Worm (Caenorhabditis elegans) whole organism, late embryonic: Measurements from ENCODE around the gene act-4.

Experiments used
- C08G9.2 ChIP-seq: sonication (generic microtip); optimal IDR thresholded peaks from 2 replicates; lab custom pipeline; 2016; ENCODE audit warnings: mild to moderate bottlenecking, missing genetic modification characterization, moderate library complexity, missing compliant biosample characterization
- F13H6.1 ChIP-seq: sonication (generic microtip); optimal IDR thresholded peaks from 2 replicates; lab custom pipeline; 2016; ENCODE audit warnings: missing genetic modification characterization, missing compliant biosample characterization
- K02D7.2 ChIP-seq: sonication (generic microtip); optimal IDR thresholded peaks from 2 replicates; lab custom pipeline; 2017; ENCODE audit warnings: mild to moderate bottlenecking, missing genetic modification characterization, missing compliant biosample characterization
- ahr-1 ChIP-seq: sonication (generic microtip); optimal IDR thresholded peaks from 2 replicates; lab custom pipeline; 2016; ENCODE audit warnings: missing genetic modification characterization, missing compliant biosample characterization
- ama-1 ChIP-seq: fragments of 150-350 bp; optimal IDR thresholded peaks from 2 replicates; lab custom pipeline; 2014
- ceh-24 ChIP-seq: sonication (generic microtip); optimal IDR thresholded peaks from 2 replicates; lab custom pipeline; 2016; ENCODE audit warnings: mild to moderate bottlenecking, missing genetic modification characterization, missing compliant biosample characterization
- ceh-30 ChIP-seq: fragments of 150-350 bp; optimal IDR thresholded peaks from 2 replicates; lab custom pipeline; 2014; ENCODE audit warnings: missing biosample characterization, missing genetic modification characterization
- ceh-31 ChIP-seq: sonication (generic microtip); optimal IDR thresholded peaks from 2 replicates; lab custom pipeline; 2016; ENCODE audit warnings: missing genetic modification characterization, missing compliant biosample characterization
- ceh-34 ChIP-seq: sonication (generic microtip); optimal IDR thresholded peaks from 2 replicates; lab custom pipeline; 2016; ENCODE audit warnings: mild to moderate bottlenecking, missing genetic modification characterization, missing compliant biosample characterization
- ceh-9 ChIP-seq: sonication (generic microtip); optimal IDR thresholded peaks from 2 replicates; lab custom pipeline; 2016; ENCODE audit warnings: mild to moderate bottlenecking, missing genetic modification characterization, inconsistent platforms, missing compliant biosample characterization
- che-1 ChIP-seq: sonication (generic microtip); optimal IDR thresholded peaks from 2 replicates; lab custom pipeline; 2016; ENCODE audit warnings: mild to moderate bottlenecking, missing genetic modification characterization, missing compliant biosample characterization
- dmd-4 ChIP-seq: sonication (generic microtip); optimal IDR thresholded peaks from 2 replicates; lab custom pipeline; 2016; ENCODE audit warnings: borderline replicate concordance, missing genetic modification characterization, missing compliant biosample characterization
- dve-1 ChIP-seq: sonication (generic microtip); optimal IDR thresholded peaks from 2 replicates; lab custom pipeline; 2017; ENCODE audit warnings: antibody characterized with exemption, mild to moderate bottlenecking, missing genetic modification characterization, missing compliant biosample characterization
- elt-2 ChIP-seq: sonication (generic microtip); optimal IDR thresholded peaks from 2 replicates; lab custom pipeline; 2016; ENCODE audit warnings: missing genetic modification reagents, missing genetic modification characterization, missing compliant biosample characterization
- ets-4 ChIP-seq: sonication (generic microtip); optimal IDR thresholded peaks from 2 replicates; lab custom pipeline; 2016; ENCODE audit warnings: missing genetic modification characterization, missing compliant biosample characterization
- fax-1 ChIP-seq: sonication (generic microtip); optimal IDR thresholded peaks from 2 replicates; lab custom pipeline; 2016; ENCODE audit warnings: missing genotype, missing genetic modification characterization, missing compliant biosample characterization
- fkh-10 ChIP-seq: fragments of 150-350 bp; optimal IDR thresholded peaks from 2 replicates; lab custom pipeline; 2014; ENCODE audit warnings: missing biosample characterization, missing genetic modification reagents, missing genetic modification characterization
- gmeb-2 ChIP-seq: sonication (generic microtip); optimal IDR thresholded peaks from 2 replicates; lab custom pipeline; 2016; ENCODE audit warnings: missing genetic modification characterization, inconsistent platforms, missing compliant biosample characterization
- hlh-30 ChIP-seq: sonication (generic microtip); optimal IDR thresholded peaks from 2 replicates; lab custom pipeline; 2017; ENCODE audit warnings: antibody characterized with exemption, missing genetic modification characterization, missing compliant biosample characterization; ENCODE audit not compliant: insufficient read depth
- hlh-6 ChIP-seq: sonication (generic microtip); optimal IDR thresholded peaks from 2 replicates; lab custom pipeline; 2016; ENCODE audit warnings: missing genotype, missing genetic modification characterization, missing compliant biosample characterization
- hlh-8 ChIP-seq: sonication (generic microtip); optimal IDR thresholded peaks from 2 replicates; lab custom pipeline; 2016; ENCODE audit warnings: missing genotype, missing genetic modification characterization, missing compliant biosample characterization
- lim-6 ChIP-seq: sonication (generic microtip); optimal IDR thresholded peaks from 2 replicates; lab custom pipeline; 2016; ENCODE audit warnings: missing genetic modification characterization, missing compliant biosample characterization
- lin-11 ChIP-seq: fragments of 200-800 bp; sonication (Bioruptor generic); optimal IDR thresholded peaks from 2 replicates; lab custom pipeline; 2018; ENCODE audit warnings: mild to moderate bottlenecking, missing genetic modification characterization, missing compliant biosample characterization
- madf-2 ChIP-seq: sonication (generic microtip); optimal IDR thresholded peaks from 2 replicates; lab custom pipeline; 2017; ENCODE audit warnings: missing genetic modification characterization, missing compliant biosample characterization
- mec-3 ChIP-seq: sonication (generic microtip); optimal IDR thresholded peaks from 2 replicates; lab custom pipeline; 2016; ENCODE audit warnings: borderline replicate concordance, missing genetic modification characterization, missing compliant biosample characterization
- nfya-1 ChIP-seq: sonication (generic microtip); optimal IDR thresholded peaks from 2 replicates; lab custom pipeline; 2017; ENCODE audit warnings: missing genetic modification characterization, mild to moderate bottlenecking, missing compliant biosample characterization, antibody characterized with exemption, moderate library complexity
- nhr-232 ChIP-seq: sonication (generic microtip); optimal IDR thresholded peaks from 2 replicates; lab custom pipeline; 2016; ENCODE audit warnings: missing genetic modification characterization, missing compliant biosample characterization
- pag-3 ChIP-seq: sonication (generic microtip); optimal IDR thresholded peaks from 2 replicates; lab custom pipeline; 2016; ENCODE audit warnings: missing compliant biosample characterization, missing genetic modification characterization, borderline replicate concordance
- pha-2 ChIP-seq: sonication (generic microtip); optimal IDR thresholded peaks from 2 replicates; lab custom pipeline; 2017; ENCODE audit warnings: mild to moderate bottlenecking, missing genetic modification characterization, missing compliant biosample characterization
- pha-4 ChIP-seq: fragments of 150-350 bp; optimal IDR thresholded peaks from 2 replicates; lab custom pipeline; 2018; ENCODE audit warnings: missing biosample characterization, missing genetic modification reagents, missing genetic modification characterization
- pqm-1 ChIP-seq: sonication (generic microtip); optimal IDR thresholded peaks from 2 replicates; lab custom pipeline; 2016; ENCODE audit warnings: missing genetic modification characterization, missing compliant biosample characterization
- pros-1 ChIP-seq: fragments of 150-350 bp; optimal IDR thresholded peaks from 2 replicates; lab custom pipeline; 2014; ENCODE audit warnings: missing biosample characterization, missing genetic modification reagents, missing genetic modification characterization
- rnt-1 ChIP-seq: sonication (generic microtip); optimal IDR thresholded peaks from 2 replicates; lab custom pipeline; 2016; ENCODE audit warnings: missing genetic modification characterization, missing compliant biosample characterization
- sdc-2 ChIP-seq: sonication (generic microtip); optimal IDR thresholded peaks from 2 replicates; lab custom pipeline; 2016; ENCODE audit warnings: missing genotype, missing genetic modification characterization, missing compliant biosample characterization
- sox-4 ChIP-seq: sonication (generic microtip); optimal IDR thresholded peaks from 2 replicates; lab custom pipeline; 2017; ENCODE audit warnings: mild to moderate bottlenecking, missing genetic modification characterization, inconsistent platforms, missing compliant biosample characterization
- syd-9 ChIP-seq: sonication (generic microtip); optimal IDR thresholded peaks from 2 replicates; lab custom pipeline; 2016; ENCODE audit warnings: mild to moderate bottlenecking, missing genetic modification characterization, moderate library complexity, missing compliant biosample characterization
- tbx-2 ChIP-seq: sonication (generic microtip); optimal IDR thresholded peaks from 2 replicates; lab custom pipeline; 2016; ENCODE audit warnings: missing genetic modification characterization, missing compliant biosample characterization
- tbx-7 ChIP-seq: sonication (generic microtip); optimal IDR thresholded peaks from 2 replicates; lab custom pipeline; 2016; ENCODE audit warnings: missing genotype, missing genetic modification characterization, missing compliant biosample characterization
- unc-3 ChIP-seq, 2 experiments: fragments of 200-800 bp in 1 of 2; sonication (Bioruptor generic) in 1 of 2; sonication (generic microtip) in 1 of 2; conservative IDR thresholded peaks in 1 of 2; optimal IDR thresholded peaks in 1 of 2; 2 replicates each; pipeline versions ENCODE4 v1.3.6 to Lab custom; 2016 to 2022; ENCODE audit warnings: missing compliant biosample characterization in 2 of 2, missing genetic modification characterization in 2 of 2, missing genetic modification reagents in 1 of 2
- unc-42 ChIP-seq: sonication (generic microtip); optimal IDR thresholded peaks from 2 replicates; lab custom pipeline; 2016; ENCODE audit warnings: missing genotype, missing genetic modification characterization, missing compliant biosample characterization
- unc-86 ChIP-seq: sonication (generic microtip); optimal IDR thresholded peaks from 2 replicates; lab custom pipeline; 2016; ENCODE audit warnings: missing genetic modification characterization, missing compliant biosample characterization
- zip-5 ChIP-seq: sonication (generic microtip); optimal IDR thresholded peaks from 2 replicates; lab custom pipeline; 2016; ENCODE audit warnings: missing genetic modification characterization, missing compliant biosample characterization
- ztf-16 ChIP-seq: sonication (generic microtip); optimal IDR thresholded peaks from 2 replicates; lab custom pipeline; 2017; ENCODE audit warnings: missing genetic modification characterization, missing compliant biosample characterization

act-4 gene

ce11 chrX:4992523-4992922 is 32.1 kb downstream of the act-4 start:
- TF ChIP-seq ets-4 (tag; lab: Kevin White, UChicago) (no peak), hlh-30 (tag; lab: Kevin White, UChicago) (no peak), sdc-2 (tag; lab: Kevin White, UChicago) (no peak), K02D7.2 (tag; lab: Kevin White, UChicago) (no peak), pqm-1 (tag; lab: Kevin White, UChicago) (no peak), zip-5 (tag; lab: Kevin White, UChicago) (no peak), unc-86 (no peak), pros-1 (tag; lab: Kevin White, UChicago) (no peak), mec-3 (no peak), ama-1 (no peak), ztf-16 (tag; lab: Kevin White, UChicago) (no peak), tbx-2 (tag; lab: Kevin White, UChicago) (no peak), pha-2 (tag; lab: Kevin White, UChicago) (no peak), ceh-30 (tag; lab: Kevin White, UChicago) (no peak), dve-1 (tag; lab: Kevin White, UChicago) (no peak), sox-4 (no peak), C08G9.2 (tag; lab: Kevin White, UChicago) (no peak), che-1 (no peak)

- TF ChIP-seq madf-2 (tag; lab: Kevin White, UChicago) (no peak), ahr-1 (no peak), pros-1 (tag; lab: Kevin White, UChicago) (no peak), C08G9.2 (tag; lab: Kevin White, UChicago) (no peak), hlh-8 (tag; lab: Kevin White, UChicago) (no peak), nfya-1 (tag; lab: Kevin White, UChicago) (no peak), pag-3 (no peak), unc-3 (GFP tag; conservative IDR thresholded peaks at IDR 0.05; lab: Robert Waterston, UW) (no peak), unc-3 (tag; optimal IDR thresholded peaks at IDR 0.05; lab: Kevin White, UChicago) (no peak), tbx-7 (tag; lab: Kevin White, UChicago) (no peak), fkh-10 (no peak), ceh-24 (tag; lab: Kevin White, UChicago) (no peak), unc-42 (tag; lab: Kevin White, UChicago) (peak; percentile 0), che-1 (no peak), pha-4 (no peak), sdc-2 (tag; lab: Kevin White, UChicago) (peak; percentile 13), dmd-4 (tag; lab: Kevin White, UChicago) (no peak), hlh-30 (tag; lab: Kevin White, UChicago) (no peak)
Measured at ce11 chrX:4997548-4998087, 37.2 kb downstream of the act-4 start, which contains the start of gene ZC8.6. Gene ZC8.6, minus strand, starts transcription at chrX:4997598.

ce11 chrX:4998875-4999274 is 38.5 kb downstream of the act-4 start, which contains the start of gene set-30:
Gene set-30, plus strand, starts transcription at chrX:4999270.
- TF ChIP-seq ceh-9 (no peak), hlh-6 (tag; lab: Kevin White, UChicago) (peak; percentile 26), sdc-2 (tag; lab: Kevin White, UChicago) (peak; percentile 38), tbx-2 (tag; lab: Kevin White, UChicago) (no peak), ceh-34 (tag; lab: Kevin White, UChicago) (peak; percentile 7)

ce11 chrX:5004940-5005339 is 44.5 kb downstream of the act-4 start, which contains the start of gene hsd-2:
Gene hsd-2, plus strand, starts transcription at chrX:5005240.
- TF ChIP-seq ceh-31 (tag; lab: Kevin White, UChicago): no peak
- no peak for TF ChIP-seq fax-1
- no peak for TF ChIP-seq hlh-6 (tag; lab: Kevin White, UChicago)
- TF ChIP-seq F13H6.1 (tag; lab: Kevin White, UChicago): no peak
- no peak for TF ChIP-seq hlh-30 (tag; lab: Kevin White, UChicago)
- TF ChIP-seq syd-9 (tag; lab: Kevin White, UChicago): no peak
- TF ChIP-seq gmeb-2 (tag; lab: Kevin White, UChicago): no peak
- no peak for TF ChIP-seq elt-2
- TF ChIP-seq rnt-1: no peak
- no peak for TF ChIP-seq pag-3
- no peak for TF ChIP-seq lim-6 (tag; lab: Kevin White, UChicago)
- TF ChIP-seq nhr-232: no peak
- no peak for TF ChIP-seq lin-11
- TF ChIP-seq unc-3 (GFP tag; conservative IDR thresholded peaks at IDR 0.05; lab: Robert Waterston, UW): no peak
- no peak for TF ChIP-seq unc-3 (tag; optimal IDR thresholded peaks at IDR 0.05; lab: Kevin White, UChicago)
